Worm (Caenorhabditis elegans): Measurements from ENCODE around the gene mtrr-1.

- TF ChIP-seq nhr-28 (tag; optimal IDR thresholded peaks at IDR 0.05) = no peak
- TF ChIP-seq nhr-77 (tag; optimal IDR thresholded peaks at IDR 0.05) = no peak
- TF ChIP-seq zag-1 (tag; optimal IDR thresholded peaks at IDR 0.05) = no peak
- no peak for TF ChIP-seq nhr-85 (tag)
- TF ChIP-seq unc-86 (tag; optimal IDR thresholded peaks at IDR 0.05) = no peak
- no peak for TF ChIP-seq ztf-11 (tag; optimal IDR thresholded peaks at IDR 0.05)
- no peak for TF ChIP-seq lin-35 (GFP tag; optimal IDR thresholded peaks at IDR 0.05)
Observed at ce11 chrII:9280846-9281245, 4.9 kb upstream of the mtrr-1 start.

Data from whole organism, L1 larva.